Fruit fly (Drosophila melanogaster) whole organism, adult: ENCODE results near the gene Trf5.

ENCODE experiments used
- CG33017 ChIP-seq: fragments of 200-800 bp; sonication (Bioruptor generic); optimal IDR thresholded peaks from 2 replicates; lab custom pipeline; 2018; ENCODE audit warnings: missing biosample characterization, mild to moderate bottlenecking, missing genetic modification characterization, moderate library complexity
- CG7101 ChIP-seq: fragments of 200-800 bp; sonication (Bioruptor generic); optimal IDR thresholded peaks from 2 replicates; lab custom pipeline; 2018; ENCODE audit warnings: missing biosample characterization, mild to moderate bottlenecking, missing genetic modification characterization, moderate library complexity
- bab1 ChIP-seq: fragments of 200-800 bp; sonication (Bioruptor generic); optimal IDR thresholded peaks from 3 replicates; lab custom pipeline; 2019; ENCODE audit warnings: missing biosample characterization, mild to moderate bottlenecking, missing genetic modification characterization, moderate library complexity

DNA sequence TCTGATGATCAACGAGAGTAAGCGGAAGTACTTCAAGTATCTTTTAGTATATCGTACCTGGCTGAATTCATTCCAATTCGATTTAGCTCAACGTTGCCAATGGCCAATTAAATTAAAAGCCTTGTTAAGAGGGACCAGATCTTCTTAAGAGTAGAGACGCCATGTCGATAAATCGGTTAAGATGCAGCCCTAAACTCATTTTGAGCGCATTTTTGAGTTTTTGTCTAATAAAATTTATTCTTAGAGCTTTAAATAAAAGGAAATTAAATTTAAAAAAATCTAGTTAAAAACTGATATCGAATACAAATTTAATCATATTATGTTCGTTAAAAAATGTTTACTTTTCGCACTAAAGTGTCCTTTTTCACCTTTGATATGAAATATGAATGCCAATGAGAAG is at the start of gene Trf5:
- no peak for TF ChIP-seq CG7101 (tag; lab: Kevin White, UChicago)
- no peak for TF ChIP-seq CG33017 (tag; lab: Kevin White, UChicago)
- no peak for TF ChIP-seq bab1 (GFP tag; lab: Kevin White, UChicago)
